Worm (Caenorhabditis elegans) whole organism, young adult: ENCODE data around the gene C35B1.4.

Source experiments
- F39B2.1 ChIP-seq: fragments of 200-800 bp; sonication (Bioruptor generic); IDR thresholded peaks from 2 replicates; pipeline ENCODE4 v1.3.6; 2022; ENCODE audit warnings: missing genetic modification reagents, missing genetic modification characterization, missing compliant biosample characterization
- F57C9.4 ChIP-seq: sonication (generic microtip); optimal IDR thresholded peaks from 2 replicates; lab custom pipeline; 2017; ENCODE audit warnings: mild to moderate bottlenecking, missing genetic modification characterization, missing compliant biosample characterization
- ccch-3 ChIP-seq: fragments of 200-800 bp; sonication (Bioruptor generic); optimal IDR thresholded peaks from 2 replicates; lab custom pipeline; 2018; ENCODE audit warnings: mild to moderate bottlenecking, missing genetic modification characterization, missing compliant biosample characterization
- ets-4 ChIP-seq: fragments of 200-800 bp; sonication (Bioruptor generic); optimal IDR thresholded peaks from 2 replicates; lab custom pipeline; 2018; ENCODE audit warnings: mild to moderate bottlenecking, missing genetic modification characterization, missing compliant biosample characterization
- fkh-3 ChIP-seq: sonication (generic microtip); optimal IDR thresholded peaks from 2 replicates; lab custom pipeline; 2016; ENCODE audit warnings: mild to moderate bottlenecking, missing genetic modification characterization, missing compliant biosample characterization
- lag-1 ChIP-seq: fragments of 200-800 bp; sonication (Bioruptor generic); IDR thresholded peaks from 2 replicates; pipeline ENCODE4 v1.3.6; 2022; ENCODE audit warnings: missing genetic modification reagents, missing genetic modification characterization, missing compliant biosample characterization
- unc-62 ChIP-seq: fragments of 150-350 bp; optimal IDR thresholded peaks from 2 replicates; lab custom pipeline; 2014; ENCODE audit warnings: missing biosample characterization, missing genetic modification reagents, missing genetic modification characterization

DNA sequence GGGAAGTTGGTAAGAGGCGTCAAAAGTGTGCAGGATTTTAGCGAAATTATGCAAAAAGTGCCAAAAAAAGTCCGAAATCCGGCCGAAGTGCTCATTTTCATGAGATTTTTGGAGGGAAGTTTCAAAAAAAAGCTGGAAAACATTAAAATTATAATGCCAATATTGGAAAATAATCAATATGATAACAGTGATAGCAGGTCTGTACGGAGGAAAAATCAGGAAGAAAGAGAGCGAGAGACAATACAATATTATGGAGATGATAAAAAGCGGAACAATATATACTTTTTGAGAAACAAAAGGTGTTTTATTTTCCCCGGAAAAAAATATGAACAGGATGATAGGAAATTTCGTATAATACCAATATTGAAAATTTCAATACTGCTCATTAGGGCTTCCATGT, 26.2 kb upstream of the C35B1.4 start:
- TF ChIP-seq unc-62 (GFP tag; lab: Kevin White, UChicago) (no peak), F39B2.1 (no peak), ets-4 (no peak), lag-1 (GFP tag; lab: Robert Waterston, UW) (no peak), F57C9.4 (no peak), fkh-3 (tag; lab: Kevin White, UChicago) (no peak), ccch-3 (GFP tag; lab: Kevin White, UChicago) (no peak)
